Worm (Caenorhabditis elegans) whole organism, young adult: ENCODE measurements around the gene attf-2.

Experiments used
- F23B12.7 ChIP-seq: sonication (generic microtip); optimal IDR thresholded peaks from 2 replicates; lab custom pipeline; 2017; ENCODE audit warnings: missing genetic modification characterization, mild to moderate bottlenecking, missing compliant biosample characterization, antibody characterized with exemption, moderate library complexity; ENCODE audit not compliant: insufficient read depth
- F49E8.2 ChIP-seq: sonication (generic microtip); optimal IDR thresholded peaks from 3 replicates; lab custom pipeline; 2017; ENCODE audit warnings: missing genetic modification characterization, mild to moderate bottlenecking, missing compliant biosample characterization, antibody characterized with exemption, moderate library complexity; ENCODE audit not compliant: insufficient read depth
- F55B11.4 ChIP-seq: sonication (generic microtip); optimal IDR thresholded peaks from 2 replicates; lab custom pipeline; 2016; ENCODE audit warnings: missing compliant biosample characterization, missing genetic modification characterization, borderline replicate concordance; ENCODE audit not compliant: insufficient read depth
- attf-6 ChIP-seq: fragments of 200-800 bp; sonication (Bioruptor generic); IDR thresholded peaks from 2 replicates; pipeline ENCODE4 v1.3.6; 2022; ENCODE audit warnings: missing genetic modification reagents, missing genetic modification characterization, missing compliant biosample characterization
- hmg-20 ChIP-seq: fragments of 200-800 bp; sonication (Bioruptor generic); IDR thresholded peaks from 2 replicates; pipeline ENCODE4 v1.3.6; 2022; ENCODE audit warnings: missing genetic modification reagents, missing genetic modification characterization, missing compliant biosample characterization
- lin-35 ChIP-seq, 3 experiments: fragments of 150-350 bp in 2 of 3; sonication (generic microtip) in 1 of 3; optimal IDR thresholded peaks; 2 replicates each; lab custom pipeline; 2014 to 2018; ENCODE audit warnings: missing biosample characterization in 3 of 3, missing genetic modification characterization in 3 of 3, missing genetic modification reagents in 3 of 3
- nfya-1 ChIP-seq: sonication (generic microtip); optimal IDR thresholded peaks from 2 replicates; lab custom pipeline; 2017; ENCODE audit warnings: antibody characterized with exemption, missing compliant biosample characterization, missing genetic modification characterization, borderline replicate concordance; ENCODE audit not compliant: insufficient read depth
- nhr-90 ChIP-seq: sonication (generic microtip); optimal IDR thresholded peaks from 2 replicates; lab custom pipeline; 2016; ENCODE audit warnings: missing genotype, mild to moderate bottlenecking, missing genetic modification characterization, missing compliant biosample characterization
- rpc-1 ChIP-seq, 2 experiments: fragments of 150-350 bp in 1 of 2; sonication (generic microtip) in 1 of 2; optimal IDR thresholded peaks; 2 replicates each; lab custom pipeline; 2014 to 2018; ENCODE audit warnings: missing biosample characterization in 1 of 2, missing genetic modification characterization in 1 of 2, missing genetic modification reagents in 1 of 2, missing genotype in 1 of 2
- unc-62 ChIP-seq: fragments of 150-350 bp; optimal IDR thresholded peaks from 2 replicates; lab custom pipeline; 2014; ENCODE audit warnings: missing biosample characterization, missing genetic modification reagents, missing genetic modification characterization
- ztf-22 ChIP-seq: fragments of 200-800 bp; sonication (Bioruptor generic); optimal IDR thresholded peaks from 2 replicates; lab custom pipeline; 2018; ENCODE audit warnings: mild to moderate bottlenecking, missing genetic modification characterization, moderate library complexity, missing compliant biosample characterization
- ztf-28 ChIP-seq: fragments of 200-800 bp; sonication (Bioruptor generic); IDR thresholded peaks from 2 replicates; pipeline ENCODE4 v1.3.6; 2022; ENCODE audit warnings: missing genetic modification reagents, missing genetic modification characterization, missing compliant biosample characterization
- ztf-3 ChIP-seq: fragments of 200-800 bp; sonication (Bioruptor generic); optimal IDR thresholded peaks from 2 replicates; lab custom pipeline; 2018; ENCODE audit warnings: mild to moderate bottlenecking, missing genetic modification characterization, missing compliant biosample characterization

- TF ChIP-seq F55B11.4 (tag; lab: Kevin White, UChicago) (no peak), ztf-3 (GFP tag; lab: Kevin White, UChicago) (no peak), F49E8.2 (tag; lab: Kevin White, UChicago) (no peak), attf-6 (no peak), nfya-1 (no peak), nhr-90 (tag; lab: Kevin White, UChicago) (no peak), unc-62 (peak; percentile 14), lin-35 (GFP tag; optimal IDR thresholded peaks at IDR 0.05; lab: Kevin White, UChicago) (no peak), ztf-28 (no peak), rpc-1 (optimal IDR thresholded peaks at IDR 0.05; lab: Kevin White, UChicago) (no peak), rpc-1 (tag; optimal IDR thresholded peaks at IDR 0.05; lab: Kevin White, UChicago) (no peak), ztf-22 (no peak), hmg-20 (GFP tag; lab: Robert Waterston, UW) (no peak), F23B12.7 (tag; lab: Kevin White, UChicago) (no peak)
Measured at ce11 chrV:7157089-7157488, 38.8 kb downstream of the attf-2 start, which contains the start of gene ugt-39.
